Fruit fly (Drosophila melanogaster) whole organism: ENCODE measurements around the gene CG34253.

Experiments
- pan ChIP-seq: fragments of >200 bp; optimal IDR thresholded peaks from 2 replicates; lab custom pipeline; 2017
- usp ChIP-seq: fragments of >200 bp; optimal IDR thresholded peaks from 2 replicates; lab custom pipeline; 2017; ENCODE audit warnings: missing biosample characterization, missing genetic modification characterization, mixed read lengths

- TF ChIP-seq pan (no peak), usp (no peak)
Observed at dm6 chr3L:18132589-18132988, 45.5 kb upstream of the CG34253 start, which contains the start of gene Cyp312a1.
